Fruit fly (Drosophila melanogaster) whole organism, embryonic: Measurements from ENCODE around the gene bor.

Source experiments
- Asciz ChIP-seq: fragments of 200-800 bp; sonication (Bioruptor generic); optimal IDR thresholded peaks from 2 replicates; lab custom pipeline; 2017; ENCODE audit warnings: missing biosample characterization, mild to moderate bottlenecking, missing genetic modification characterization, missing genetic modification reagents
- Bdp1 ChIP-seq: fragments of 200-800 bp; sonication (Bioruptor generic); optimal IDR thresholded peaks from 3 replicates; lab custom pipeline; 2016; ENCODE audit warnings: missing biosample characterization, missing genetic modification characterization
- CG10147 ChIP-seq: fragments of 200-800 bp; sonication (Bioruptor generic); optimal IDR thresholded peaks from 2 replicates; lab custom pipeline; 2019; ENCODE audit warnings: missing biosample characterization, mild to moderate bottlenecking, missing genetic modification characterization, moderate library complexity
- CG10267 ChIP-seq: fragments of 200-800 bp; sonication (Bioruptor generic); optimal IDR thresholded peaks from 2 replicates; lab custom pipeline; 2018; ENCODE audit warnings: missing biosample characterization, mild to moderate bottlenecking, missing genetic modification characterization, moderate library complexity
- CG10321 ChIP-seq: fragments of 200-800 bp; sonication (Bioruptor generic); IDR thresholded peaks from 2 replicates; pipeline ENCODE4 v1.3.6; 2022; ENCODE audit warnings: missing biosample characterization, missing genetic modification characterization
- CG12104 ChIP-seq: fragments of 200-800 bp; sonication (Bioruptor generic); optimal IDR thresholded peaks from 3 replicates; lab custom pipeline; 2016; ENCODE audit warnings: missing biosample characterization, missing genetic modification characterization
- CG13287 ChIP-seq: fragments of 200-800 bp; sonication (Bioruptor generic); IDR thresholded peaks from 2 replicates; pipeline ENCODE4 v1.3.6; 2022; ENCODE audit warnings: missing biosample characterization, missing genetic modification characterization; ENCODE audit not compliant: partially characterized antibody
- CG15011 ChIP-seq: fragments of 200-800 bp; sonication (Bioruptor generic); optimal IDR thresholded peaks from 3 replicates; lab custom pipeline; 2018; ENCODE audit warnings: missing biosample characterization, mild to moderate bottlenecking, missing genetic modification characterization
- CG15601 ChIP-seq: fragments of 200-800 bp; sonication (Bioruptor generic); optimal IDR thresholded peaks from 3 replicates; lab custom pipeline; 2019; ENCODE audit warnings: missing biosample characterization, mild to moderate bottlenecking, missing genetic modification characterization, moderate library complexity
- CG18262 ChIP-seq: fragments of 200-800 bp; optimal IDR thresholded peaks from 3 replicates; lab custom pipeline; 2019; ENCODE audit warnings: missing biosample characterization, mild to moderate bottlenecking, missing genetic modification characterization, moderate library complexity
- CG31224 ChIP-seq: fragments of 200-800 bp; sonication (Bioruptor generic); IDR thresholded peaks from 2 replicates; pipeline ENCODE4 v1.3.6; 2022; ENCODE audit warnings: missing biosample characterization, missing genetic modification characterization
- CG31365 ChIP-seq: fragments of 200-800 bp; sonication (Bioruptor generic); optimal IDR thresholded peaks from 2 replicates; lab custom pipeline; 2018; ENCODE audit warnings: missing biosample characterization, mild to moderate bottlenecking, missing genetic modification characterization
- CG5180 ChIP-seq: fragments of 200-800 bp; sonication (Bioruptor generic); optimal IDR thresholded peaks from 3 replicates; lab custom pipeline; 2017; ENCODE audit warnings: missing biosample characterization, missing genetic modification characterization, mild to moderate bottlenecking, moderate library complexity, missing genetic modification reagents
- CG5245 ChIP-seq: fragments of 200-800 bp; sonication (Bioruptor generic); optimal IDR thresholded peaks from 3 replicates; lab custom pipeline; 2016; ENCODE audit warnings: missing biosample characterization, missing genetic modification characterization
- CG6654 ChIP-seq: fragments of 200-800 bp; sonication (Bioruptor generic); optimal IDR thresholded peaks from 2 replicates; lab custom pipeline; 2017; ENCODE audit warnings: missing biosample characterization, mild to moderate bottlenecking, missing genetic modification characterization
- CG6765 ChIP-seq: fragments of 200-800 bp; sonication (Bioruptor generic); optimal IDR thresholded peaks from 3 replicates; lab custom pipeline; 2017; ENCODE audit warnings: missing biosample characterization, mild to moderate bottlenecking, missing genetic modification characterization
- CG6854 ChIP-seq: fragments of 200-800 bp; sonication (Bioruptor generic); optimal IDR thresholded peaks from 3 replicates; lab custom pipeline; 2017; ENCODE audit warnings: missing biosample characterization, mild to moderate bottlenecking, missing genetic modification characterization
- CG7786 ChIP-seq: fragments of 200-800 bp; sonication (Bioruptor generic); optimal IDR thresholded peaks from 2 replicates; lab custom pipeline; 2016; ENCODE audit warnings: missing biosample characterization, missing genetic modification characterization
- CG8281 ChIP-seq: fragments of 200-800 bp; sonication (Bioruptor generic); optimal IDR thresholded peaks from 2 replicates; lab custom pipeline; 2018; ENCODE audit warnings: missing biosample characterization, mild to moderate bottlenecking, missing genetic modification characterization, moderate library complexity
- CHES-1-like ChIP-seq: fragments of 200-800 bp; sonication (Bioruptor generic); optimal IDR thresholded peaks from 2 replicates; lab custom pipeline; 2016; ENCODE audit warnings: missing biosample characterization, missing genetic modification characterization
- D ChIP-seq, 2 experiments: fragments of 200-800 bp in 1 of 2; fragments of >200 bp in 1 of 2; sonication (Bioruptor generic) in 1 of 2; optimal IDR thresholded peaks; 2 replicates in 1 of 2; 3 replicates in 1 of 2; lab custom pipeline; 2017; ENCODE audit warnings: mild to moderate bottlenecking in 1 of 2, missing biosample characterization in 1 of 2, missing genetic modification characterization in 1 of 2, missing genetic modification reagents in 1 of 2
- Dip3 ChIP-seq: fragments of 200-800 bp; sonication (Bioruptor generic); optimal IDR thresholded peaks from 3 replicates; lab custom pipeline; 2016; ENCODE audit warnings: missing biosample characterization, missing genetic modification characterization
- Dref ChIP-seq: fragments of 200-800 bp; sonication (Bioruptor generic); IDR thresholded peaks from 2 replicates; pipeline ENCODE4 v1.3.6; 2022; ENCODE audit warnings: missing biosample characterization, missing genetic modification characterization
- Fer2 ChIP-seq: fragments of 200-800 bp; sonication (Bioruptor generic); optimal IDR thresholded peaks from 2 replicates; lab custom pipeline; 2018; ENCODE audit warnings: missing biosample characterization, mild to moderate bottlenecking, missing genetic modification characterization, moderate library complexity
- Fer3 ChIP-seq: fragments of 200-800 bp; sonication (Bioruptor generic); optimal IDR thresholded peaks from 2 replicates; lab custom pipeline; 2018; ENCODE audit warnings: missing biosample characterization, mild to moderate bottlenecking, missing genetic modification characterization, moderate library complexity
- HLH4C ChIP-seq: fragments of 200-800 bp; sonication (Bioruptor generic); IDR thresholded peaks from 3 replicates; pipeline ENCODE4 v1.3.6; 2022; ENCODE audit warnings: missing biosample characterization, missing genetic modification characterization; ENCODE audit not compliant: partially characterized antibody
- Hey ChIP-seq: fragments of 200-800 bp; sonication (Bioruptor generic); optimal IDR thresholded peaks from 3 replicates; lab custom pipeline; 2018; ENCODE audit warnings: missing biosample characterization, mild to moderate bottlenecking, missing genetic modification characterization
- Hr51 ChIP-seq, 2 experiments: fragments of 200-800 bp; sonication (Bioruptor generic); optimal IDR thresholded peaks; 2 replicates in 1 of 2; 3 replicates in 1 of 2; lab custom pipeline; 2016 to 2018; ENCODE audit warnings: missing biosample characterization in 2 of 2, missing genetic modification characterization in 2 of 2, mild to moderate bottlenecking in 1 of 2, moderate library complexity in 1 of 2
- Side ChIP-seq: fragments of 200-800 bp; sonication (Bioruptor generic); optimal IDR thresholded peaks from 2 replicates; lab custom pipeline; 2016; ENCODE audit warnings: missing biosample characterization, missing genetic modification characterization
- Six4 ChIP-seq: fragments of 200-800 bp; sonication (Bioruptor generic); optimal IDR thresholded peaks from 2 replicates; lab custom pipeline; 2016; ENCODE audit warnings: missing biosample characterization, missing genetic modification characterization
- Sox102F ChIP-seq: fragments of 200-800 bp; sonication (Bioruptor generic); optimal IDR thresholded peaks from 2 replicates; lab custom pipeline; 2018; ENCODE audit warnings: missing biosample characterization, mild to moderate bottlenecking, missing genetic modification characterization, moderate library complexity
- ab ChIP-seq: fragments of 200-800 bp; sonication (Bioruptor generic); optimal IDR thresholded peaks from 2 replicates; lab custom pipeline; 2016; ENCODE audit warnings: missing biosample characterization, missing genetic modification characterization
- abd-A ChIP-seq: fragments of 200-800 bp; sonication (Bioruptor generic); optimal IDR thresholded peaks from 3 replicates; lab custom pipeline; 2019; ENCODE audit warnings: missing biosample characterization, mild to moderate bottlenecking, missing genetic modification characterization, moderate library complexity
- ash1 ChIP-seq: fragments of 200-800 bp; sonication (Bioruptor generic); optimal IDR thresholded peaks from 2 replicates; lab custom pipeline; 2018; ENCODE audit warnings: missing biosample characterization, mild to moderate bottlenecking, missing genetic modification characterization
- bsh ChIP-seq, 2 experiments: fragments of 200-800 bp; sonication (Bioruptor generic); optimal IDR thresholded peaks; 2 replicates each; lab custom pipeline; 2017 to 2018; ENCODE audit warnings: mild to moderate bottlenecking in 2 of 2, missing biosample characterization in 2 of 2, missing genetic modification characterization in 2 of 2, moderate library complexity in 1 of 2
- ci ChIP-seq: fragments of 200-800 bp; sonication (Bioruptor generic); IDR thresholded peaks from 3 replicates; pipeline ENCODE4 v1.3.6; 2022; ENCODE audit warnings: missing biosample characterization, missing genetic modification characterization
- crol ChIP-seq: fragments of 200-800 bp; sonication (Bioruptor generic); IDR thresholded peaks from 2 replicates; pipeline ENCODE4 v1.3.6; 2022; ENCODE audit warnings: missing biosample characterization, missing genetic modification characterization
- dm ChIP-seq: fragments of 200-800 bp; sonication (Bioruptor generic); optimal IDR thresholded peaks from 3 replicates; lab custom pipeline; 2016; ENCODE audit warnings: missing biosample characterization, missing genetic modification characterization
- dmrt99B ChIP-seq: fragments of 200-800 bp; sonication (Bioruptor generic); optimal IDR thresholded peaks from 2 replicates; lab custom pipeline; 2018; ENCODE audit warnings: missing biosample characterization, mild to moderate bottlenecking, missing genetic modification characterization, moderate library complexity
- en ChIP-seq: fragments of 200-800 bp; sonication (Bioruptor generic); optimal IDR thresholded peaks from 2 replicates; lab custom pipeline; 2016; ENCODE audit warnings: missing biosample characterization, missing genetic modification characterization
- gro ChIP-seq: fragments of 200-800 bp; sonication (Bioruptor generic); optimal IDR thresholded peaks from 2 replicates; lab custom pipeline; 2016; ENCODE audit warnings: missing biosample characterization, missing genetic modification characterization
- nau ChIP-seq: fragments of 200-800 bp; sonication (Bioruptor generic); optimal IDR thresholded peaks from 3 replicates; lab custom pipeline; 2017; ENCODE audit warnings: missing biosample characterization, mild to moderate bottlenecking, missing genetic modification characterization, missing genetic modification reagents
- row ChIP-seq: fragments of 200-800 bp; sonication (Bioruptor generic); IDR thresholded peaks from 3 replicates; pipeline ENCODE4 v1.3.6; 2022; ENCODE audit warnings: missing biosample characterization, missing genetic modification characterization
- sd ChIP-seq: fragments of 200-800 bp; sonication (Bioruptor generic); optimal IDR thresholded peaks from 3 replicates; lab custom pipeline; 2018; ENCODE audit warnings: missing biosample characterization, mild to moderate bottlenecking, missing genetic modification characterization, moderate library complexity
- shn ChIP-seq: fragments of 200-800 bp; sonication (Bioruptor generic); optimal IDR thresholded peaks from 3 replicates; lab custom pipeline; 2016; ENCODE audit warnings: missing biosample characterization, missing genetic modification characterization
- slbo ChIP-seq: fragments of 200-800 bp; sonication (Bioruptor generic); IDR thresholded peaks from 2 replicates; pipeline ENCODE4 v1.3.6; 2022; ENCODE audit warnings: missing biosample characterization, missing genetic modification characterization
- ssp ChIP-seq: fragments of 200-800 bp; sonication (Bioruptor generic); IDR thresholded peaks from 2 replicates; pipeline ENCODE4 v1.3.6; 2022; ENCODE audit warnings: missing biosample characterization, missing genetic modification characterization

bor gene

DNA sequence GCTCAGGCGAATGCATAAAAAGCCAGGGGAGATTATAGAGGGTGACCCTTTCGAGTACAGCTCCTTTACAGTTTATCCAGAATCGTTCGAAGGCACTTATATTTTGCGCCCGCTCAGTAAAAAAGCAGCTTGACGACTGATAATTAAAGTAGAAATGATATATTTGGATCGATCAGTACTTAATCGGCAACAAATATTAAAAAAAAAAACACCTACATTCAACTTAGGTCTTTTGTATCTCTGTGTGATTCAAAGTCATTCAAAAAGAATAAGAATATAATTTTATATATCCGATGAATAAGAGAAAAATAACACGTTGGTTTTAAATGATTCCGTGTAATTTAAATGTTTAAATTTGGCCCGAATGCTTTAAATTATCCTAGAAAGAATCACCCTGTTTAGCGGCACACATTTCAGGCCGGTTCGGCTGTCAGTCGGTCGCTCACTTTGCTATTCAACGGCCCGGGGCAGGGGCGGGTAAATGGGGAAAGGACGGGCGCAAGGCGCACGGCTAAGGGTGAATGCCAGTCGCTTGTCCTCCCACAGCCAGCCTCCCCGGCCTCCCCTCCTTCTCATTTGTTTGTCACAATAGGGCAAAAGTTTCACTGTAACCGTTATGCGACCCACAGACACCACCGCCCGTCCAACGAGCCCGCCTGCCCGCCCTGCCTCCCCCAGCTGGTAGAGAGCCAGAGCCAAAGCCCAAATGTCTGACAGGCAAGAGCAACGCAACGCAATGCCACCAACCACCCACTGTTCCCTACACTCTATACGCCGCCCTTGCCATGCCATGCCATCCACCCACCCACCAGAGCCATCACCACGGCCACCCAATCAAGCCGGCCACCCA lies 50.8 kb downstream of the bor start (continued):
- TF ChIP-seq sd (tag; lab: Kevin White, UChicago) = no peak
- peak; percentile 66 for TF ChIP-seq CG10267 (tag; lab: Kevin White, UChicago)
- peak; percentile 82 for TF ChIP-seq Hey (tag; lab: Kevin White, UChicago)
- peak in 1 of 2 experiments; percentile 50 for TF ChIP-seq Hr51 (GFP tag; optimal IDR thresholded peaks at IDR 0.05; lab: Kevin White, UChicago)
- TF ChIP-seq Bdp1 (GFP tag; lab: Kevin White, UChicago) = no peak
- TF ChIP-seq Fer3 = peak; percentile 32
- no peak for TF ChIP-seq dm (GFP tag; lab: Kevin White, UChicago)
- no peak for TF ChIP-seq D (optimal IDR thresholded peaks at IDR 0.05; lab: Kevin White, UChicago)
- peak; percentile 51 for TF ChIP-seq D (GFP tag; optimal IDR thresholded peaks at IDR 0.05; lab: Kevin White, UChicago)
- TF ChIP-seq Sox102F (GFP tag; lab: Kevin White, UChicago) = peak; percentile 36
- peak; percentile 29 for TF ChIP-seq CG15601 (tag; lab: Kevin White, UChicago)
- TF ChIP-seq shn = no peak
- TF ChIP-seq ssp (GFP tag; lab: Robert Waterston, UW) = no peak
- peak; percentile 4 for TF ChIP-seq Six4 (GFP tag; lab: Kevin White, UChicago)
- TF ChIP-seq CG10147 (GFP tag; lab: Kevin White, UChicago) = peak; percentile 80
- TF ChIP-seq Side (GFP tag; lab: Kevin White, UChicago) = no peak
- no peak for TF ChIP-seq Dip3 (GFP tag; lab: Kevin White, UChicago)
- peak; percentile 37 for TF ChIP-seq CG6765 (GFP tag; lab: Kevin White, UChicago)
- peak; percentile 73 for TF ChIP-seq CG6854
- TF ChIP-seq abd-A (tag; lab: Kevin White, UChicago) = peak; percentile 91
- TF ChIP-seq Fer2 (tag; lab: Kevin White, UChicago) = no peak
- no peak for TF ChIP-seq CHES-1-like
- TF ChIP-seq CG18262 (tag; lab: Kevin White, UChicago) = peak; percentile 58
- TF ChIP-seq bsh (GFP tag; optimal IDR thresholded peaks at IDR 0.05; lab: Kevin White, UChicago) = peak in 1 of 2 experiments; percentile 47
- no peak for TF ChIP-seq ash1 (GFP tag; lab: Kevin White, UChicago)
- peak; percentile 49 for TF ChIP-seq row (GFP tag; lab: Robert Waterston, UW)
- TF ChIP-seq CG31224 (GFP tag; lab: Robert Waterston, UW) = no peak
- TF ChIP-seq slbo (GFP tag; lab: Robert Waterston, UW) = 0 out of 2 replicates have a peak, but pooled peaks have one; percentile 39
- TF ChIP-seq CG13287 (GFP tag; lab: Robert Waterston, UW) = no peak
- 0 out of 3 replicates have a peak, but pooled peaks have one; percentile 31 for TF ChIP-seq HLH4C (GFP tag; lab: Robert Waterston, UW)
- TF ChIP-seq CG6654 (GFP tag; lab: Kevin White, UChicago) = peak; percentile 42
- peak; percentile 62 for TF ChIP-seq CG12104 (GFP tag; lab: Kevin White, UChicago)
- peak; percentile 43; the same call in 1 of the 3 replicates for TF ChIP-seq ci
- TF ChIP-seq CG5180 (GFP tag; lab: Kevin White, UChicago) = peak; percentile 16
- peak; percentile 94 for TF ChIP-seq crol (GFP tag; lab: Robert Waterston, UW)
- TF ChIP-seq CG5245 (GFP tag; lab: Kevin White, UChicago) = no peak
- peak; percentile 75 for TF ChIP-seq CG15011 (GFP tag; lab: Kevin White, UChicago)
- peak; percentile 72 for TF ChIP-seq dmrt99B (tag; lab: Kevin White, UChicago)
- no peak for TF ChIP-seq CG8281 (tag; lab: Kevin White, UChicago)
- no peak for TF ChIP-seq ab
- TF ChIP-seq Dref (GFP tag; lab: Robert Waterston, UW) = peak; percentile 25; the same call in 1 of the 2 replicates
- no peak for TF ChIP-seq gro (GFP tag; lab: Kevin White, UChicago)
- no peak for TF ChIP-seq en
- no peak for TF ChIP-seq CG7786 (GFP tag; lab: Kevin White, UChicago)
- no peak for TF ChIP-seq CG31365
- TF ChIP-seq Asciz (GFP tag; lab: Kevin White, UChicago) = peak; percentile 24
- peak; percentile 58 for TF ChIP-seq nau (GFP tag; lab: Kevin White, UChicago)
- TF ChIP-seq CG10321 = no peak
